Worm (Caenorhabditis elegans) whole organism, midembryonic: Measurements from ENCODE around the gene gpx-7.

Experiments used
- flt-1 ChIP-seq: fragments of 200-800 bp; sonication (Bioruptor generic); IDR thresholded peaks from 2 replicates; pipeline ENCODE4 v1.3.6; 2022; ENCODE audit warnings: missing genetic modification characterization, missing compliant biosample characterization
- med-1 ChIP-seq: sonication (generic microtip); optimal IDR thresholded peaks from 2 replicates; lab custom pipeline; 2017; ENCODE audit warnings: missing genetic modification characterization, mild to moderate bottlenecking, missing compliant biosample characterization, antibody characterized with exemption, missing genetic modification reagents; ENCODE audit not compliant: insufficient read depth
- ztf-23 ChIP-seq: fragments of 200-800 bp; sonication (Bioruptor generic); IDR thresholded peaks from 2 replicates; pipeline ENCODE4 v1.3.6; 2022; ENCODE audit warnings: missing genetic modification reagents, missing genetic modification characterization, missing compliant biosample characterization
- ztf-29 ChIP-seq: fragments of 200-800 bp; sonication (Bioruptor generic); IDR thresholded peaks from 2 replicates; pipeline ENCODE4 v1.3.6; 2022; ENCODE audit warnings: missing genetic modification reagents, missing genetic modification characterization, missing compliant biosample characterization

- no peak for TF ChIP-seq med-1 (GFP tag; lab: Kevin White, UChicago)
- TF ChIP-seq ztf-29 (GFP tag; lab: Robert Waterston, UW): no peak
- no peak for TF ChIP-seq flt-1 (GFP tag; lab: Robert Waterston, UW)
- TF ChIP-seq ztf-23: 0 out of 2 replicates have a peak, but pooled peaks have one; percentile 16
Measured at ce11 chrX:7798248-7799020, 1.1 kb downstream of the gpx-7 start, which contains the start of gene adm-4.
